Worm (Caenorhabditis elegans): Measurements from ENCODE around the gene W06F12.3.

The W06F12.3 gene

ce11 chrIII:13710666-13711065 is 24.2 kb upstream of the W06F12.3 start (continued):
- TF ChIP-seq nhr-11 (tag; optimal IDR thresholded peaks at IDR 0.05): no peak
- TF ChIP-seq mep-1 (tag; optimal IDR thresholded peaks at IDR 0.05): peak; percentile 28
- TF ChIP-seq lin-13 (GFP tag; optimal IDR thresholded peaks at IDR 0.05): no peak
- peak; percentile 85 for TF ChIP-seq nhr-85 (tag)
- TF ChIP-seq hlh-4 (tag; optimal IDR thresholded peaks at IDR 0.05): no peak
- TF ChIP-seq hpl-2 (GFP tag; optimal IDR thresholded peaks at IDR 0.05): no peak
- no peak for TF ChIP-seq pag-3 (tag; optimal IDR thresholded peaks at IDR 0.05; ENCODE audit: borderline replicate concordance, insufficient read depth)
- TF ChIP-seq hlh-17 (GFP tag; optimal IDR thresholded peaks at IDR 0.05; ENCODE audit: borderline replicate concordance): no peak
- TF ChIP-seq nhr-19 (GFP tag; conservative IDR thresholded peaks at IDR 0.05): no peak
- no peak for TF ChIP-seq sptf-1 (tag; optimal IDR thresholded peaks at IDR 0.05)
- no peak for TF ChIP-seq nhr-12 (tag; optimal IDR thresholded peaks at IDR 0.05)
- no peak for TF ChIP-seq aha-1 (tag; optimal IDR thresholded peaks at IDR 0.05)
- TF ChIP-seq dpl-1 (GFP tag; optimal IDR thresholded peaks at IDR 0.05): no peak
- no peak for TF ChIP-seq tlp-1 (tag; optimal IDR thresholded peaks at IDR 0.05)
- TF ChIP-seq ces-1 (GFP tag; optimal IDR thresholded peaks at IDR 0.05): no peak
- peak in 1 of 2 experiments; percentile 35 for TF ChIP-seq lin-35 (GFP tag; optimal IDR thresholded peaks at IDR 0.05)
- no peak for TF ChIP-seq rnt-1 (tag; optimal IDR thresholded peaks at IDR 0.05)
- no peak for TF ChIP-seq fos-1 (tag; optimal IDR thresholded peaks at IDR 0.05)
- TF ChIP-seq isw-1 (GFP tag; IDR thresholded peaks at IDR 0.05): no peak
- no peak for TF ChIP-seq C34B4.2 (tag; optimal IDR thresholded peaks at IDR 0.05)
- no peak for TF ChIP-seq irx-1 (tag; optimal IDR thresholded peaks at IDR 0.05)
- no peak for TF ChIP-seq lin-39 (tag; optimal IDR thresholded peaks at IDR 0.05)
- TF ChIP-seq efl-3 (GFP tag; optimal IDR thresholded peaks at IDR 0.05): no peak
- no peak for TF ChIP-seq zag-1 (tag; optimal IDR thresholded peaks at IDR 0.05)
- TF ChIP-seq sup-37 (GFP tag; optimal IDR thresholded peaks at IDR 0.05): no peak
- TF ChIP-seq unc-130 (tag; optimal IDR thresholded peaks at IDR 0.05): no peak
- no peak for TF ChIP-seq sox-4 (tag; optimal IDR thresholded peaks at IDR 0.05)
- no peak for TF ChIP-seq unc-98 (GFP tag; IDR thresholded peaks at IDR 0.05)
- TF ChIP-seq unc-86 (tag; optimal IDR thresholded peaks at IDR 0.05): no peak
- TF ChIP-seq nhr-71 (tag; optimal IDR thresholded peaks at IDR 0.05): peak; percentile 36
- TF ChIP-seq mef-2 (tag; optimal IDR thresholded peaks at IDR 0.05): no peak

DNA sequence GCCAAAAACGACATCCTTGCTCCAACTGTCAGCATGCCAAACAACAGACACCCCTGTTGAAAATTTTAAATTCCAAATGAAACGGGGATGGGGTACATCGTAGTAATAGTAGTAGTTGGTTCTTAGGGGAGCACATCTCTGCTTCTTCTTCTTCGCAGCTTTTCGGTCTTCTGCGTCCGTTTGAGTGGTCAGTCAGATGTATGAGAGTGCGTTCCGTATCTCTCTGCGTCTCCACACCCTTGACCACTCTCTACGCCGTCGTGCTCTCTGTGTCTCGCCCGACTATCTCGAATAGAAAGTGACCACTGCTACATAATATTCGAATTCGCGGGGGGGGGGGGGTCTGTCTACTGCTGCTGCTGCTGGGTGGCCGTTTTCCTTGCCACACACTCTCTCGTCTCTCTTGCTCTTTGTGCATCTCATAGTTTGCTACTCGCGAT is 22.0 kb upstream of the W06F12.3 start:
- peak in 1 of 2 experiments; percentile 39 for TF ChIP-seq mdl-1 (tag; optimal IDR thresholded peaks at IDR 0.05)
- TF ChIP-seq xbp-1 (tag; optimal IDR thresholded peaks at IDR 0.05): peak; percentile 0
- no peak for TF ChIP-seq nhr-77 (tag; optimal IDR thresholded peaks at IDR 0.05)
- TF ChIP-seq ztf-4 (tag; optimal IDR thresholded peaks at IDR 0.05): peak; percentile 7
- TF ChIP-seq ceh-63 (GFP tag; optimal IDR thresholded peaks at IDR 0.05): no peak
- TF ChIP-seq nhr-11 (tag; optimal IDR thresholded peaks at IDR 0.05): no peak
- peak in 1 of 2 experiments; percentile 21 for TF ChIP-seq ztf-11 (tag; optimal IDR thresholded peaks at IDR 0.05)
- TF ChIP-seq nhr-71 (tag; optimal IDR thresholded peaks at IDR 0.05): peak; percentile 63
- no peak for TF ChIP-seq elt-3 (tag; optimal IDR thresholded peaks at IDR 0.05)
- TF ChIP-seq mep-1 (tag; optimal IDR thresholded peaks at IDR 0.05): no peak
- 0 out of 2 replicates have a peak, but pooled peaks have one; percentile 5 for TF ChIP-seq isw-1 (GFP tag; IDR thresholded peaks at IDR 0.05)
- no peak for TF ChIP-seq aha-1 (tag; optimal IDR thresholded peaks at IDR 0.05)
- TF ChIP-seq nhr-47 (tag; optimal IDR thresholded peaks at IDR 0.05): peak; percentile 62
- TF ChIP-seq nhr-20 (tag; optimal IDR thresholded peaks at IDR 0.05): peak; percentile 6
- TF ChIP-seq nhr-84 (tag; optimal IDR thresholded peaks at IDR 0.05): no peak
- no peak for TF ChIP-seq skn-1 (tag; optimal IDR thresholded peaks at IDR 0.05)
- no peak for TF ChIP-seq egl-27 (tag; optimal IDR thresholded peaks at IDR 0.05)
- peak; percentile 27 for TF ChIP-seq swsn-7 (tag; optimal IDR thresholded peaks at IDR 0.05)
- TF ChIP-seq jun-1 (tag; optimal IDR thresholded peaks at IDR 0.05): peak; percentile 49
- TF ChIP-seq lsy-2 (tag; optimal IDR thresholded peaks at IDR 0.05): peak; percentile 8 to 36
- TF ChIP-seq blmp-1 (tag; optimal IDR thresholded peaks at IDR 0.05): peak; percentile 69
- TF ChIP-seq unc-86 (tag; optimal IDR thresholded peaks at IDR 0.05): peak; percentile 55
- TF ChIP-seq fkh-8 (tag; optimal IDR thresholded peaks at IDR 0.05): peak; percentile 64
- peak; percentile 17 for TF ChIP-seq tbx-2 (tag; optimal IDR thresholded peaks at IDR 0.05)
- TF ChIP-seq unc-130 (tag; optimal IDR thresholded peaks at IDR 0.05): peak; percentile 25
- TF ChIP-seq efl-1 (optimal IDR thresholded peaks at IDR 0.05): peak; percentile 26 to 55
- peak in 1 of 2 experiments; percentile 87 for TF ChIP-seq efl-1 (GFP tag; optimal IDR thresholded peaks at IDR 0.05 in 1 of 2)
- TF ChIP-seq snu-23 (GFP tag; optimal IDR thresholded peaks at IDR 0.05): peak; percentile 17
- peak; percentile 9 to 22 (median 9) for TF ChIP-seq ceh-82 (tag; optimal IDR thresholded peaks at IDR 0.05)
